Worm (Caenorhabditis elegans): ENCODE measurements around the gene F17A9.5.
"Not testable (repeated sequence)": the region's sequence is repeated elsewhere in the genome, so short reads cannot be mapped to it uniquely, and the experiment has no call there.

The F17A9.5 gene

ce11 chrV:6099634-6100033, 13.2 kb downstream of the F17A9.5 start:
- TF ChIP-seq syd-9 (tag; optimal IDR thresholded peaks at IDR 0.05): no peak
- TF ChIP-seq ceh-30 (tag; optimal IDR thresholded peaks at IDR 0.05): no peak
- no peak for TF ChIP-seq ceh-48 (tag; optimal IDR thresholded peaks at IDR 0.05)
- no peak for TF ChIP-seq elt-2 (tag; optimal IDR thresholded peaks at IDR 0.05)
- no peak for TF ChIP-seq Y22D7AL.16 (tag; optimal IDR thresholded peaks at IDR 0.05)
- TF ChIP-seq K09A11.1 (tag; optimal IDR thresholded peaks at IDR 0.05; ENCODE audit: insufficient read depth): no peak
- no peak for TF ChIP-seq nfya-1 (tag; optimal IDR thresholded peaks at IDR 0.05)
- no peak for TF ChIP-seq zip-5 (tag; optimal IDR thresholded peaks at IDR 0.05)
- TF ChIP-seq ceh-34 (tag; optimal IDR thresholded peaks at IDR 0.05): no peak
- TF ChIP-seq fax-1 (tag; optimal IDR thresholded peaks at IDR 0.05): no peak

- TF ChIP-seq lim-6 (tag; optimal IDR thresholded peaks at IDR 0.05): no peak
- peak; percentile 28 for TF ChIP-seq elt-2 (tag; optimal IDR thresholded peaks at IDR 0.05)
- TF ChIP-seq fkh-10 (GFP tag; optimal IDR thresholded peaks at IDR 0.05): no peak
- TF ChIP-seq ama-1 (optimal IDR thresholded peaks at IDR 0.05): peak; percentile 93
- TF ChIP-seq unc-86 (tag; optimal IDR thresholded peaks at IDR 0.05): no peak
- no peak for TF ChIP-seq ceh-45 (GFP tag; IDR thresholded peaks at IDR 0.05)
- TF ChIP-seq rnt-1 (tag; optimal IDR thresholded peaks at IDR 0.05): no peak
- TF ChIP-seq tbx-2 (tag; optimal IDR thresholded peaks at IDR 0.05): no peak
- TF ChIP-seq syd-9 (tag; optimal IDR thresholded peaks at IDR 0.05): peak; percentile 1
- TF ChIP-seq unc-42 (tag; optimal IDR thresholded peaks at IDR 0.05): peak; percentile 16
- no peak for TF ChIP-seq T23F11.4 (GFP tag; optimal IDR thresholded peaks at IDR 0.05)
- no peak for TF ChIP-seq npax-4 (tag; optimal IDR thresholded peaks at IDR 0.05)
- peak; percentile 16 for TF ChIP-seq pha-2 (tag; optimal IDR thresholded peaks at IDR 0.05)
- TF ChIP-seq F13H6.1 (tag; optimal IDR thresholded peaks at IDR 0.05): no peak
- no peak for TF ChIP-seq ceh-18 (tag; optimal IDR thresholded peaks at IDR 0.05)
Measured at ce11 chrV:6098755-6099155, 14.0 kb downstream of the F17A9.5 start.

- TF ChIP-seq syd-9 (tag; optimal IDR thresholded peaks at IDR 0.05): no peak
- TF ChIP-seq ceh-24 (tag; optimal IDR thresholded peaks at IDR 0.05): no peak
- no peak for TF ChIP-seq tbx-2 (tag; optimal IDR thresholded peaks at IDR 0.05)
- TF ChIP-seq nfya-1 (tag; optimal IDR thresholded peaks at IDR 0.05): no peak
- TF ChIP-seq zip-5 (tag; optimal IDR thresholded peaks at IDR 0.05): no peak
- TF ChIP-seq gmeb-2 (tag; optimal IDR thresholded peaks at IDR 0.05): no peak
- no peak for TF ChIP-seq fax-1 (tag; optimal IDR thresholded peaks at IDR 0.05)
- TF ChIP-seq lim-6 (tag; optimal IDR thresholded peaks at IDR 0.05): no peak
- no peak for TF ChIP-seq F13H6.1 (tag; optimal IDR thresholded peaks at IDR 0.05)
- no peak for TF ChIP-seq dmd-4 (tag; optimal IDR thresholded peaks at IDR 0.05; ENCODE audit: borderline replicate concordance)
- TF ChIP-seq eyg-1 (tag; optimal IDR thresholded peaks at IDR 0.05): no peak
- no peak for TF ChIP-seq ceh-22 (tag; optimal IDR thresholded peaks at IDR 0.05)
- no peak for TF ChIP-seq tbx-7 (tag; optimal IDR thresholded peaks at IDR 0.05)
- no peak for TF ChIP-seq ceh-30 (tag; optimal IDR thresholded peaks at IDR 0.05)
Measured at ce11 chrV:6096559-6097155, 16.1 kb downstream of the F17A9.5 start, which contains the start of gene smut-1. Gene smut-1 (plus strand): TSS chrV:6097105.

ce11 chrV:6095829-6096228, 17.0 kb downstream of the F17A9.5 start, which contains the start of gene Y38A10A.7:
Gene Y38A10A.7 (plus strand): TSS chrV:6096197.
- TF ChIP-seq nhr-232 (tag; optimal IDR thresholded peaks at IDR 0.05): no peak
- TF ChIP-seq ceh-45 (GFP tag; IDR thresholded peaks at IDR 0.05): no peak
- no peak for TF ChIP-seq madf-2 (tag; optimal IDR thresholded peaks at IDR 0.05)
- no peak for TF ChIP-seq pqm-1 (tag; optimal IDR thresholded peaks at IDR 0.05)
- no peak for TF ChIP-seq elt-4 (tag; optimal IDR thresholded peaks at IDR 0.05)
- no peak for TF ChIP-seq elt-2 (tag; optimal IDR thresholded peaks at IDR 0.05)
- TF ChIP-seq hlh-6 (tag; optimal IDR thresholded peaks at IDR 0.05): no peak

ce11 chrV:6069968-6070367, 42.8 kb downstream of the F17A9.5 start, which contains the start of gene fbxa-214:
Gene fbxa-214 (minus strand): TSS chrV:6070068.
- not testable (repeated sequence) for TF ChIP-seq elt-4, hlh-8, syd-9 (tag; optimal IDR thresholded peaks at IDR 0.05)
